Fruit fly (Drosophila melanogaster) whole organism: ENCODE measurements around the gene Zip71B.

ENCODE experiments used
- CG8478 ChIP-seq: fragments of >200 bp; optimal IDR thresholded peaks from 2 replicates; lab custom pipeline; 2018; ENCODE audit warnings: inconsistent platforms
- EcR ChIP-seq, 2 experiments: fragments of >200 bp; optimal IDR thresholded peaks; 2 replicates each; lab custom pipeline; 2017; ENCODE audit warnings: missing biosample characterization in 2 of 2, missing genetic modification characterization in 2 of 2, missing genetic modification reagents in 2 of 2
- pan ChIP-seq: fragments of >200 bp; optimal IDR thresholded peaks from 2 replicates; lab custom pipeline; 2017
- usp ChIP-seq: fragments of >200 bp; optimal IDR thresholded peaks from 2 replicates; lab custom pipeline; 2017; ENCODE audit warnings: missing biosample characterization, missing genetic modification characterization, mixed read lengths

DNA sequence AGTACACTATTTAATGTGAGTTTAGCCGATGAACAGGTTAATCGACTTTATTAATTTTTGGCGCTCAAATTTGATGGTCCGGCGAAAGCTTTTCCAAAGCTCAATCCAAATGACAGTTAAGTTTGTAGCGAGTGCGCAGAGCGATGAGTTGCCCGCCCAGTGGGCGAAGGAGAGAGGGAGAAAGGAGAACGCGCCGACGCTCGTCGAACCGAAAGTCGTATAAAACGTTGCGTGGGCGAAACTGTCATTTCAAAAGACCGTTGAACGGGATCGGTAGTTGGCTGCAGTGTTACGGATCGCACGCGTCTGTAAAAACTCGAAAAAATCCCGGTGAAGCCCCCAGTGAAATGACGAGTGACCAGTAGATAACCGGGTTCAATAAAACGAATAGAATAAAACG, at the start of gene Zip71B:
- TF ChIP-seq usp: no peak
- no peak for TF ChIP-seq CG8478 (lab: Kevin White, UChicago)
- TF ChIP-seq EcR (GFP tag; optimal IDR thresholded peaks at IDR 0.05; lab: Kevin White, UChicago): no peak
- TF ChIP-seq pan (lab: Kevin White, UChicago): no peak
